Fruit fly (Drosophila melanogaster) whole organism, pupa: ENCODE data around the gene Tep1.

ENCODE experiments used
- CG10348 ChIP-seq: fragments of 200-800 bp; sonication (Bioruptor generic); IDR thresholded peaks from 2 replicates; pipeline ENCODE4 v1.3.6; 2022; ENCODE audit warnings: missing biosample characterization, missing genetic modification characterization
- CG12605 ChIP-seq: fragments of 200-800 bp; sonication (Bioruptor generic); IDR thresholded peaks from 2 replicates; pipeline ENCODE4 v1.3.6; 2022; ENCODE audit warnings: missing biosample characterization, missing genetic modification characterization
- CG13204 ChIP-seq: fragments of 200-800 bp; sonication (Bioruptor generic); optimal IDR thresholded peaks from 2 replicates; lab custom pipeline; 2018; ENCODE audit warnings: missing biosample characterization, mild to moderate bottlenecking, missing genetic modification characterization, moderate library complexity
- CG14655 ChIP-seq: fragments of 200-800 bp; sonication (Bioruptor generic); optimal IDR thresholded peaks from 3 replicates; lab custom pipeline; 2017; ENCODE audit warnings: mild to moderate bottlenecking, missing biosample characterization, missing genetic modification reagents, missing genetic modification characterization
- CG15710 ChIP-seq: fragments of 200-800 bp; sonication (Bioruptor generic); optimal IDR thresholded peaks from 2 replicates; lab custom pipeline; 2018; ENCODE audit warnings: missing biosample characterization, mild to moderate bottlenecking, missing genetic modification characterization, moderate library complexity
- CG17806 ChIP-seq: fragments of 200-800 bp; sonication (Bioruptor generic); optimal IDR thresholded peaks from 2 replicates; lab custom pipeline; 2018; ENCODE audit warnings: missing biosample characterization, mild to moderate bottlenecking, missing genetic modification characterization, moderate library complexity
- CG32121 ChIP-seq: fragments of 200-800 bp; sonication (Bioruptor generic); IDR thresholded peaks from 2 replicates; pipeline ENCODE4 v1.3.6; 2022; ENCODE audit warnings: missing biosample characterization, missing genetic modification characterization
- CG34367 ChIP-seq: fragments of 200-800 bp; sonication (Bioruptor generic); optimal IDR thresholded peaks from 2 replicates; lab custom pipeline; 2018; ENCODE audit warnings: missing biosample characterization, mild to moderate bottlenecking, missing genetic modification characterization
- CG4496 ChIP-seq: fragments of 200-800 bp; sonication (Bioruptor generic); IDR thresholded peaks from 3 replicates; pipeline ENCODE4 v1.3.6; 2022; ENCODE audit warnings: missing biosample characterization, missing genetic modification characterization
- CG8159 ChIP-seq: fragments of 200-800 bp; sonication (Bioruptor generic); optimal IDR thresholded peaks from 3 replicates; lab custom pipeline; 2018; ENCODE audit warnings: missing biosample characterization, mild to moderate bottlenecking, missing genetic modification characterization, moderate library complexity
- CG8301 ChIP-seq: fragments of 200-800 bp; sonication (Bioruptor generic); optimal IDR thresholded peaks from 2 replicates; lab custom pipeline; 2018; ENCODE audit warnings: missing biosample characterization, mild to moderate bottlenecking, missing genetic modification characterization
- CG9948 ChIP-seq: fragments of 200-800 bp; sonication (Bioruptor generic); optimal IDR thresholded peaks from 2 replicates; lab custom pipeline; 2018; ENCODE audit warnings: missing biosample characterization, mild to moderate bottlenecking, missing genetic modification characterization, moderate library complexity
- D1 ChIP-seq: fragments of 200-800 bp; sonication (Bioruptor generic); optimal IDR thresholded peaks from 2 replicates; lab custom pipeline; 2018; ENCODE audit warnings: missing biosample characterization, mild to moderate bottlenecking, missing genetic modification characterization, moderate library complexity
- EcR ChIP-seq: fragments of 200-800 bp; sonication (Bioruptor generic); optimal IDR thresholded peaks from 3 replicates; lab custom pipeline; 2019; ENCODE audit warnings: missing biosample characterization, missing genetic modification characterization, mild to moderate bottlenecking, moderate library complexity, missing genetic modification reagents
- Ets98B ChIP-seq: fragments of 200-800 bp; sonication (Bioruptor generic); IDR thresholded peaks from 2 replicates; pipeline ENCODE4 v1.3.6; 2022; ENCODE audit warnings: missing biosample characterization, missing genetic modification characterization
- Pif1A ChIP-seq: fragments of 200-800 bp; sonication (Bioruptor generic); optimal IDR thresholded peaks from 3 replicates; lab custom pipeline; 2016; ENCODE audit warnings: missing biosample characterization, missing genetic modification characterization
- Pif1B ChIP-seq: fragments of 200-800 bp; sonication (Bioruptor generic); optimal IDR thresholded peaks from 3 replicates; lab custom pipeline; 2016; ENCODE audit warnings: missing biosample characterization, missing genetic modification characterization
- Snoo ChIP-seq: fragments of 200-800 bp; sonication (Bioruptor generic); optimal IDR thresholded peaks from 3 replicates; lab custom pipeline; 2017; ENCODE audit warnings: missing biosample characterization, mild to moderate bottlenecking, missing genetic modification characterization, inconsistent platforms
- fd96Ca ChIP-seq: fragments of 200-800 bp; sonication (Bioruptor generic); IDR thresholded peaks from 3 replicates; pipeline ENCODE4 v1.3.6; 2022; ENCODE audit warnings: missing biosample characterization, missing genetic modification characterization
- gl ChIP-seq: fragments of 200-800 bp; sonication (Bioruptor generic); optimal IDR thresholded peaks from 2 replicates; lab custom pipeline; 2018; ENCODE audit warnings: missing biosample characterization, mild to moderate bottlenecking, missing genetic modification characterization
- rn ChIP-seq: fragments of 200-800 bp; sonication (Bioruptor generic); IDR thresholded peaks from 2 replicates; pipeline ENCODE4 v1.3.6; 2022; ENCODE audit warnings: missing biosample characterization, missing genetic modification characterization

The Tep1 gene

DNA sequence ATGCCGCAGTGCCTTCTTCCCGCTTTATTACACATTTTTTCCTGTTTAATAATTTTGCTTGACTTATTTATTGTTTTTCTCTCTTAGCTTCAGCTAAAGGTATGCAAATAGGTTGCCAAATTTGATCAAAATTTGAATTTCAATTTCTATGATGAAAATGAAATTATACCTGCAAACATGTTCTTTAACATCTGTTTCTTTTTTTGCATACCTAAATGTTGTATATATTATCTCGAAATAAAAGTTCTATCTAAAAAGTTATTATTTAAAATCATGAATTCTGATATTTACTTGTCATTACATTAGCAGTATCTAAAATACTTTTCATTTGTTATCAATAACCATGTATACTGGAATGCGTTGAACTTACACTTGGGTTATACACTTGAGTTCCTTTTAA lies 1.5 kb upstream of the Tep1 start, which contains the start of gene CG31735:
Gene CG31735 (plus strand): TSS at position 301 of the 400 bp plus-strand sequence.
- TF ChIP-seq D1 (tag; lab: Kevin White, UChicago): no peak
- no peak for TF ChIP-seq EcR (GFP tag; lab: Kevin White, UChicago)
- TF ChIP-seq Pif1B (GFP tag; lab: Kevin White, UChicago): no peak

DNA sequence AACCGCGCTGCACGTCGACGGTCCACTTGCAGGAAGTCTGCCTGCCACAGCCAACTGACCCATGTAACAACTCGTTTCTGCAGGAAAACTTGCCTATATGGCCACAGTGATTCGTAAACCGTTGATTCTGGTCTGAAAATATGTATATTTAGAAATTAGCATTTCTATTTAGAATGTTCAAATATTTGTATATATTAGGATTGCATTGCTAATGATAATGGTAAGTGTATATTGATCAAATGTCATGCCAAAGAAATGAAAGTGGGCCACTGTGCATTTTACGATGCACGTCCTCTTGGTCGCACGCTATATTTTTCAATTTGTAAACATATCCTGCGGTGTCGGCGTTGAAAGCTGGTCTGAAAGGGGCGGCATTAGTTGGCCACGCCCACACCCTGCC lies 7.4 kb downstream of the Tep1 start:
- TF ChIP-seq CG14655 (peak; percentile 38), CG8159 (peak; percentile 59), EcR (GFP tag; lab: Kevin White, UChicago) (no peak), CG34367 (tag; lab: Kevin White, UChicago) (peak; percentile 48), CG9948 (tag; lab: Kevin White, UChicago) (no peak), Pif1B (GFP tag; lab: Kevin White, UChicago) (peak; percentile 16)
- TF ChIP-seq, all 21 proteins: peak for 4

dm6 chr2L:15883090-15883489 lies 10.5 kb downstream of the Tep1 start, which contains the start of gene CG44475:
Gene CG44475 (minus strand): TSS chr2L:15883190.
- TF ChIP-seq CG10348 (GFP tag; lab: Robert Waterston, UW): no peak
- TF ChIP-seq Snoo (tag; lab: Kevin White, UChicago): no peak
- TF ChIP-seq rn (GFP tag; lab: Robert Waterston, UW): no peak
- no peak for TF ChIP-seq CG4496 (GFP tag; lab: Robert Waterston, UW)
- TF ChIP-seq Ets98B (GFP tag; lab: Robert Waterston, UW): no peak

DNA sequence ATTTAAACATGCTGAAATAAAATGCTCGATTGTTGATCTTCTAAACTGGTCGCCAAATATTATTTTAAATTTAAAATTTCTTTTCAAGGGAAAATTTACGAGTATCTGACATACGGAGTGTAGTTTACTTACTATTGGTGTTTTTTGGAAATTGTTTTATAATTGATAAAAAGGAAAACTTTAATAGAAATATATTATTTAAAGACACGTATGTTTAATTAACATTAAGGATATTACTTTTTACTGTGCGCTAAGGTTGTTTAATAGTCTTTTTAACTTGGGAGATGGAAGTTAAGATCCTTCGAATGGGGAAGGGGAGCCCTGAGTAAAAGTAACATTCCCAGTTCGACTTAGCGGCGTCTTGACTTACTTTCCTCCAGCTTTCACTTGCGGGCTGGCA lies 13.6 kb downstream of the Tep1 start, which contains the start of gene CG7653:
Gene CG7653 (minus strand): TSS at position 101 of the 400 bp plus-strand sequence.
- TF ChIP-seq CG17806 (tag; lab: Kevin White, UChicago) (no peak), CG10348 (GFP tag; lab: Robert Waterston, UW) (no peak), CG14655 (no peak), CG12605 (GFP tag; lab: Robert Waterston, UW) (no peak), EcR (GFP tag; lab: Kevin White, UChicago) (no peak), Pif1B (GFP tag; lab: Kevin White, UChicago) (no peak), rn (GFP tag; lab: Robert Waterston, UW) (no peak), fd96Ca (GFP tag; lab: Robert Waterston, UW) (no peak), CG8159 (no peak), CG13204 (GFP tag; lab: Kevin White, UChicago) (no peak), Pif1A (no peak), CG32121 (GFP tag; lab: Robert Waterston, UW) (no peak)

dm6 chr2L:15865361-15865760 lies 28.2 kb downstream of the Tep1 start, which contains the start of gene CG42792:
Gene CG42792 (minus strand): TSS chr2L:15865461.
- no peak for TF ChIP-seq CG14655
- no peak for TF ChIP-seq CG17806 (tag; lab: Kevin White, UChicago)
- TF ChIP-seq rn (GFP tag; lab: Robert Waterston, UW): no peak
- TF ChIP-seq CG15710 (tag; lab: Kevin White, UChicago): no peak
- no peak for TF ChIP-seq Ets98B (GFP tag; lab: Robert Waterston, UW)
- no peak for TF ChIP-seq CG34367 (tag; lab: Kevin White, UChicago)
- no peak for TF ChIP-seq CG8301 (tag; lab: Kevin White, UChicago)
- TF ChIP-seq CG8159: no peak

dm6 chr2L:15853826-15854225 lies 39.8 kb downstream of the Tep1 start, which contains the start of gene Tektin-A:
Gene Tektin-A (plus strand): TSS chr2L:15854126.
- TF ChIP-seq EcR (GFP tag; lab: Kevin White, UChicago): no peak
- no peak for TF ChIP-seq CG8301 (tag; lab: Kevin White, UChicago)
- TF ChIP-seq CG14655: no peak
- no peak for TF ChIP-seq fd96Ca (GFP tag; lab: Robert Waterston, UW)
- TF ChIP-seq CG12605 (GFP tag; lab: Robert Waterston, UW): no peak
- no peak for TF ChIP-seq Pif1B (GFP tag; lab: Kevin White, UChicago)
- TF ChIP-seq CG9948 (tag; lab: Kevin White, UChicago): no peak
- no peak for TF ChIP-seq CG8159
- TF ChIP-seq CG13204 (GFP tag; lab: Kevin White, UChicago): no peak
- TF ChIP-seq CG4496 (GFP tag; lab: Robert Waterston, UW): no peak
- no peak for TF ChIP-seq CG10348 (GFP tag; lab: Robert Waterston, UW)
- TF ChIP-seq D1 (tag; lab: Kevin White, UChicago): no peak
- no peak for TF ChIP-seq gl (tag; lab: Kevin White, UChicago)
- TF ChIP-seq Pif1A: no peak
- TF ChIP-seq CG15710 (tag; lab: Kevin White, UChicago): no peak
- TF ChIP-seq Ets98B (GFP tag; lab: Robert Waterston, UW): no peak
- no peak for TF ChIP-seq CG34367 (tag; lab: Kevin White, UChicago)

- TF ChIP-seq EcR (GFP tag; lab: Kevin White, UChicago): no peak
- no peak for TF ChIP-seq CG12605 (GFP tag; lab: Robert Waterston, UW)
- no peak for TF ChIP-seq CG17806 (tag; lab: Kevin White, UChicago)
- TF ChIP-seq Pif1A: no peak
- TF ChIP-seq Snoo (tag; lab: Kevin White, UChicago): no peak
- no peak for TF ChIP-seq CG9948 (tag; lab: Kevin White, UChicago)
- no peak for TF ChIP-seq fd96Ca (GFP tag; lab: Robert Waterston, UW)
- TF ChIP-seq gl (tag; lab: Kevin White, UChicago): no peak
- TF ChIP-seq Pif1B (GFP tag; lab: Kevin White, UChicago): no peak
- TF ChIP-seq CG34367 (tag; lab: Kevin White, UChicago): no peak
These were observed 41.3 kb downstream of the Tep1 start, which contains the start of gene CG13243 for dm6 chr2L:15852292-15852691. Gene CG13243 (plus strand): TSS chr2L:15852592.
